Worm (Caenorhabditis elegans) whole organism, L2 larva: ENCODE measurements around the gene hum-10.

Source experiments
- C34F6.9 ChIP-seq: fragments of 150-350 bp; optimal IDR thresholded peaks from 2 replicates; lab custom pipeline; 2014; ENCODE audit warnings: missing biosample characterization, missing genetic modification characterization
- F13H6.1 ChIP-seq: sonication (generic microtip); optimal IDR thresholded peaks from 2 replicates; lab custom pipeline; 2016; ENCODE audit warnings: missing genetic modification characterization, missing compliant biosample characterization
- R02D3.7 ChIP-seq: fragments of 150-350 bp; optimal IDR thresholded peaks from 2 replicates; lab custom pipeline; 2014; ENCODE audit warnings: missing biosample characterization, missing genetic modification characterization
- Y55F3AM.14 ChIP-seq: fragments of 200-800 bp; sonication (Bioruptor generic); optimal IDR thresholded peaks from 2 replicates; lab custom pipeline; 2018; ENCODE audit warnings: mild to moderate bottlenecking, missing genetic modification characterization, missing compliant biosample characterization
- ZK546.5 ChIP-seq: sonication (generic microtip); optimal IDR thresholded peaks from 2 replicates; lab custom pipeline; 2017; ENCODE audit warnings: missing biosample characterization, missing genetic modification characterization
- aly-2 ChIP-seq: fragments of 150-350 bp; optimal IDR thresholded peaks from 2 replicates; lab custom pipeline; 2014; ENCODE audit warnings: missing biosample characterization, missing genetic modification characterization
- ama-1 ChIP-seq: fragments of 150-350 bp; optimal IDR thresholded peaks from 2 replicates; lab custom pipeline; 2018; ENCODE audit warnings: inconsistent platforms
- blmp-1 ChIP-seq: sonication (generic microtip); optimal IDR thresholded peaks from 2 replicates; lab custom pipeline; 2017; ENCODE audit warnings: missing genetic modification characterization, mild to moderate bottlenecking, missing compliant biosample characterization, antibody characterized with exemption, moderate library complexity; ENCODE audit not compliant: insufficient read depth
- ceh-16 ChIP-seq: fragments of 150-350 bp; optimal IDR thresholded peaks from 2 replicates; lab custom pipeline; 2014; ENCODE audit warnings: missing biosample characterization, missing genetic modification characterization
- ceh-82 ChIP-seq: fragments of 150-350 bp; optimal IDR thresholded peaks from 2 replicates; lab custom pipeline; 2014; ENCODE audit warnings: missing biosample characterization, missing genetic modification characterization
- dmd-4 ChIP-seq: sonication (generic microtip); optimal IDR thresholded peaks from 2 replicates; lab custom pipeline; 2017; ENCODE audit warnings: missing biosample characterization, missing genetic modification characterization
- egl-27 ChIP-seq: sonication (generic microtip); optimal IDR thresholded peaks from 3 replicates; lab custom pipeline; 2017; ENCODE audit warnings: missing biosample characterization, missing genetic modification reagents, missing genetic modification characterization
- elt-1 ChIP-seq: fragments of 150-350 bp; optimal IDR thresholded peaks from 2 replicates; lab custom pipeline; 2014; ENCODE audit warnings: missing biosample characterization, missing genetic modification characterization
- elt-3 ChIP-seq: sonication (generic microtip); optimal IDR thresholded peaks from 2 replicates; lab custom pipeline; 2017; ENCODE audit warnings: missing biosample characterization, missing genetic modification characterization
- fos-1 ChIP-seq: fragments of 150-350 bp; optimal IDR thresholded peaks from 2 replicates; lab custom pipeline; 2014; ENCODE audit warnings: missing biosample characterization, missing genetic modification characterization
- gmeb-1 ChIP-seq: fragments of 150-350 bp; optimal IDR thresholded peaks from 2 replicates; lab custom pipeline; 2014; ENCODE audit warnings: missing biosample characterization, missing genetic modification characterization
- lsy-2 ChIP-seq, 2 experiments: fragments of 150-350 bp in 1 of 2; sonication (generic microtip) in 1 of 2; optimal IDR thresholded peaks; 2 replicates each; lab custom pipeline; 2014 to 2017; ENCODE audit warnings: missing biosample characterization in 2 of 2, missing genetic modification characterization in 2 of 2
- mab-5 ChIP-seq: fragments of 150-350 bp; optimal IDR thresholded peaks from 2 replicates; lab custom pipeline; 2014; ENCODE audit warnings: missing biosample characterization, missing genetic modification characterization
- mdl-1 ChIP-seq, 2 experiments: fragments of 150-350 bp in 1 of 2; sonication (generic microtip) in 1 of 2; optimal IDR thresholded peaks; 2 replicates each; lab custom pipeline; 2017; ENCODE audit warnings: missing biosample characterization in 2 of 2, missing genetic modification characterization in 2 of 2
- nhr-11 ChIP-seq: fragments of 150-350 bp; optimal IDR thresholded peaks from 2 replicates; lab custom pipeline; 2014; ENCODE audit warnings: missing biosample characterization, missing genetic modification characterization
- nhr-129 ChIP-seq: fragments of 150-350 bp; optimal IDR thresholded peaks from 2 replicates; lab custom pipeline; 2014; ENCODE audit warnings: missing biosample characterization, missing genetic modification characterization
- nhr-21 ChIP-seq: fragments of 150-350 bp; optimal IDR thresholded peaks from 2 replicates; lab custom pipeline; 2014; ENCODE audit warnings: missing biosample characterization, missing genetic modification characterization
- nhr-23 ChIP-seq: fragments of 150-350 bp; optimal IDR thresholded peaks from 2 replicates; lab custom pipeline; 2014; ENCODE audit warnings: missing biosample characterization, missing genetic modification reagents, missing genetic modification characterization
- nhr-237 ChIP-seq: fragments of 150-350 bp; optimal IDR thresholded peaks from 2 replicates; lab custom pipeline; 2014; ENCODE audit warnings: missing biosample characterization, missing genetic modification characterization
- nhr-6 ChIP-seq: fragments of 150-350 bp; optimal IDR thresholded peaks from 2 replicates; lab custom pipeline; 2014; ENCODE audit warnings: missing biosample characterization, missing genetic modification characterization
- nhr-77 ChIP-seq: fragments of 150-350 bp; optimal IDR thresholded peaks from 2 replicates; lab custom pipeline; 2014; ENCODE audit warnings: missing biosample characterization, missing genetic modification characterization
- peb-1 ChIP-seq: fragments of 150-350 bp; optimal IDR thresholded peaks from 2 replicates; lab custom pipeline; 2014; ENCODE audit warnings: missing biosample characterization, missing genetic modification characterization
- skn-1 ChIP-seq: sonication (generic microtip); optimal IDR thresholded peaks from 2 replicates; lab custom pipeline; 2017; ENCODE audit warnings: missing biosample characterization, missing genetic modification characterization
- sma-3 ChIP-seq: sonication (generic microtip); optimal IDR thresholded peaks from 2 replicates; lab custom pipeline; 2016; ENCODE audit warnings: missing genetic modification reagents, missing genetic modification characterization, missing compliant biosample characterization
- snpc-4 ChIP-seq: fragments of 150-350 bp; optimal IDR thresholded peaks from 2 replicates; lab custom pipeline; 2014; ENCODE audit warnings: missing biosample characterization, missing genetic modification characterization
- unc-55 ChIP-seq: fragments of 150-350 bp; sonication (generic microtip); optimal IDR thresholded peaks from 3 replicates; lab custom pipeline; 2014; ENCODE audit warnings: missing biosample characterization, missing genetic modification reagents, missing genetic modification characterization
- unc-62 ChIP-seq: fragments of 150-350 bp; optimal IDR thresholded peaks from 2 replicates; lab custom pipeline; 2014; ENCODE audit warnings: missing biosample characterization, missing genetic modification reagents, missing genetic modification characterization
- zag-1 ChIP-seq: fragments of 150-350 bp; optimal IDR thresholded peaks from 2 replicates; lab custom pipeline; 2014; ENCODE audit warnings: missing biosample characterization, missing genetic modification characterization
- ztf-4 ChIP-seq: fragments of 150-350 bp; optimal IDR thresholded peaks from 2 replicates; lab custom pipeline; 2014; ENCODE audit warnings: missing biosample characterization, missing genetic modification characterization

The hum-10 gene

DNA sequence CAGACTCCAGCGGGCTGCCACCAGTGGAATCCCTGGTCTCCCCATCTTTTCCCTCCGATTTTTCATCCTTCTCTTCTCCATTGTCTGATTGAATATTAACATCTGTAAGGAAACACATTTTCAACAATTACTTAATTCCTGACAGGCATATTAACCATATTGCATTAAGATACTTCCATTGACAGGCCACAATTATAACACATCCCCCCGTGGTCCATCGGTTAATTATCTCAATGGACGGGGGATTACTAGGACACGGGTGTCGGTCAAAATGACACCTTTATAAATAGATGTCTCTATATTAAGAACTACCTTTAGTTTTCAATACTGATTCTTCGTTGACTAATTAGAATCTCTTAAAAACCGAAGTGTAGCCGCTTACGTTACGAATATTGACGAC, 22.4 kb downstream of the hum-10 start:
- no peak for TF ChIP-seq R02D3.7
- TF ChIP-seq ceh-82 (tag; lab: Kevin White, UChicago) = no peak
- TF ChIP-seq sma-3 (GFP tag; lab: Kevin White, UChicago) = no peak
- no peak for TF ChIP-seq ama-1 (lab: Kevin White, UChicago)
- TF ChIP-seq elt-1 (tag; lab: Kevin White, UChicago) = no peak
- no peak for TF ChIP-seq ZK546.5 (tag; lab: Kevin White, UChicago)
- TF ChIP-seq peb-1 (tag; lab: Kevin White, UChicago) = no peak
- TF ChIP-seq ceh-16 (tag; lab: Kevin White, UChicago) = no peak
- TF ChIP-seq gmeb-1 (tag; lab: Kevin White, UChicago) = no peak
- TF ChIP-seq lsy-2 (tag; optimal IDR thresholded peaks at IDR 0.05; lab: Kevin White, UChicago) = no peak
- no peak for TF ChIP-seq elt-3 (tag; lab: Kevin White, UChicago)
- TF ChIP-seq F13H6.1 (tag; lab: Kevin White, UChicago) = no peak
- no peak for TF ChIP-seq nhr-21
- TF ChIP-seq skn-1 = no peak
- no peak for TF ChIP-seq fos-1 (tag; lab: Kevin White, UChicago)
- TF ChIP-seq mdl-1 (tag; optimal IDR thresholded peaks at IDR 0.05; lab: Kevin White, UChicago) = no peak
- TF ChIP-seq nhr-6 (tag; lab: Kevin White, UChicago) = no peak
- no peak for TF ChIP-seq nhr-23 (tag; lab: Kevin White, UChicago)
- no peak for TF ChIP-seq egl-27 (tag; lab: Kevin White, UChicago)
- no peak for TF ChIP-seq snpc-4
- TF ChIP-seq, all 48 proteins: peak for 0

DNA sequence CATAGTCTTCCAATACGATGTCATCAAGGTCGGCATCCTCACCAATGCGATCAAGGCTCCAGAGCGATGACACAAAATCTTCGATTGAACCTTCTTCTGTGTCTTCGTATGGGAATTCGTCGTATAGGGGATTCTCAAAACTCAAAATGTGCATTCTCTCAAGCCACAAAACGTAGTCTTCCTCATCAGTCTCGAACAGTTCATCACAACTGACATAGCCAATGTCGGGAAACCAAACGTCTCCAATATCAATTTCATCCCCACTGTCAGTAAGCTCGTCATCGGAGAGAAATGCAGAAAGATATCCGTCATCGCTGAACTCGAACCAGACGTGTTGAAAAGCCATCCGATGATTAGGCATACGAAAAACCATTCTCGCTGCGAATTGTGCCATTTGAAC, 27.4 kb downstream of the hum-10 start, which contains the start of gene C39E6.2:
TSS of gene C39E6.2 (minus strand) at position 394 of the 400 bp plus-strand sequence.
- TF ChIP-seq C34F6.9 (tag; lab: Kevin White, UChicago) (no peak), ceh-82 (tag; lab: Kevin White, UChicago) (no peak), nhr-11 (tag; lab: Kevin White, UChicago) (no peak), dmd-4 (tag; lab: Kevin White, UChicago) (no peak), elt-1 (tag; lab: Kevin White, UChicago) (no peak), ztf-4 (tag; lab: Kevin White, UChicago) (no peak), mab-5 (tag; lab: Kevin White, UChicago) (no peak), nhr-77 (no peak), elt-3 (tag; lab: Kevin White, UChicago) (no peak), F13H6.1 (tag; lab: Kevin White, UChicago) (no peak), fos-1 (tag; lab: Kevin White, UChicago) (no peak), nhr-129 (tag; lab: Kevin White, UChicago) (no peak)

DNA sequence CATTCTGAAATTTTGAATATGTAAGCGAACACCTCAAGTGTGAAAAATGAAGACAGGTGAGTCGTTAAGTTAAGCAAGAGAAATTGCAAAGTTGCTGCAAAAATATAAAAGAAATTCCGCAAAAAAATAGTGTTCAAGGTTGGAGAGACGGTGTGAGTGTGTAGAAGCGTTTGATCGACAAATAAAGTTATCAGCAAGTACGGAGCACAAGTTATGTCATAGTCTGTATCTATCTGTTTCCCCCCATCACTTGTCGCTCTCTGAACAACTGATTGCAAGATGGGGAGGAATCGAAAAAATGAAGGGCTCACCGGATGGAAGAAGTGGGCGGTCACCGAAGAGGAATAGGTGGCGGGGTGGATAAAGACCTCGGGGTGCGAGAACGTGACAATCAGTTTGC, 33.0 kb downstream of the hum-10 start, which contains the start of gene lon-2:
TSS of gene lon-2 (minus strand) at position 4 of the 400 bp plus-strand sequence.
- TF ChIP-seq sma-3 (GFP tag; lab: Kevin White, UChicago) = no peak
- TF ChIP-seq dmd-4 (tag; lab: Kevin White, UChicago) = no peak
- peak; percentile 83 for TF ChIP-seq fos-1 (tag; lab: Kevin White, UChicago)

DNA sequence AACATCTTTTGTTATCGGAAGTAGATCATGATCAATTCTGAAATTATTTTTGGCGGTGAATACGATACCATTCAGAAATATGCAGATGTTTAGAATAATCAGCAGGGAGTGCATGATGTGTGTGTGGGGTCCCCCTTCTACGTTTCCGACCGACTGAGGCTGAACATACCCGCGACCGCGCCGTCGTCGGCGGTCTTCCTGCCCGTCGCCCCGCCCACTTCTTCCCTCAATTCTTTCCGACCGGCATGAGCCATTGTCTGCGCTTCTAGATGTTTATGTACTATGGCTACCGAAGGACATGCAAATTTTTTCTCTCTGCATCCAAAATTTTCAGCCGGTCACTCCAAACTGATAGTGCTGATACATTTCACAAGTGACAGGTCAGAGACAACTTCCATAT, 38.1 kb downstream of the hum-10 start:
- TF ChIP-seq skn-1 = no peak
- TF ChIP-seq unc-62 (GFP tag; lab: Kevin White, UChicago) = no peak
- no peak for TF ChIP-seq gmeb-1 (tag; lab: Kevin White, UChicago)
- no peak for TF ChIP-seq nhr-23 (tag; lab: Kevin White, UChicago)
- no peak for TF ChIP-seq Y55F3AM.14
- no peak for TF ChIP-seq elt-3 (tag; lab: Kevin White, UChicago)
- no peak for TF ChIP-seq unc-55 (GFP tag; lab: Kevin White, UChicago)
- no peak for TF ChIP-seq blmp-1 (tag; lab: Kevin White, UChicago)
- TF ChIP-seq F13H6.1 (tag; lab: Kevin White, UChicago) = no peak
- TF ChIP-seq nhr-237 = no peak
- TF ChIP-seq lsy-2 (tag; optimal IDR thresholded peaks at IDR 0.05; lab: Kevin White, UChicago) = no peak
- no peak for TF ChIP-seq nhr-21
- no peak for TF ChIP-seq elt-1 (tag; lab: Kevin White, UChicago)
- no peak for TF ChIP-seq nhr-6 (tag; lab: Kevin White, UChicago)
- TF ChIP-seq, all 48 proteins: peak for 0

DNA sequence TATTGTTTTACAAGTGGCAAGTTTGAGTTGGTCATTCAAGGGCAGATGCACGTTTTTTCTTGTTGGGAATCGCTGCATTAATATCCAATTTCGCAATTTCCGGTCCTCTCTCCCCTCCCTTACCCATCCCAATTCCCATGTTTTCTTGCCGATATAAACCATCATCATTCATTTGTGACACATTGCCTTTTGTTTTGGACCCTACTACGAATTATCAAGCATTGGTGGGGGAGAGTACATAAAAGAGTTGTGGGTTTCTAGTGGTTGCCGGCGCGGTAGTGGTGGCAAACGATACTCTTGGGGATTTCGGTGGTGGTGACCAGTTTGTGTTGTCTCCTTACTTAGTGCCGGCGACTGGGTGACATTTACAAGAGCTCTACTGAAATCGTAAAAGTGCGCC, 39.8 kb downstream of the hum-10 start:
- TF ChIP-seq mab-5 (tag; lab: Kevin White, UChicago) (peak; percentile 63), nhr-77 (no peak), ztf-4 (tag; lab: Kevin White, UChicago) (no peak), peb-1 (tag; lab: Kevin White, UChicago) (no peak), aly-2 (tag; lab: Kevin White, UChicago) (no peak), egl-27 (tag; lab: Kevin White, UChicago) (no peak), zag-1 (tag; lab: Kevin White, UChicago) (no peak), C34F6.9 (tag; lab: Kevin White, UChicago) (peak; percentile 1), ceh-82 (tag; lab: Kevin White, UChicago) (no peak), unc-55 (GFP tag; lab: Kevin White, UChicago) (peak; percentile 1)
- TF ChIP-seq, all 48 proteins: peak for 3
